Worm (Caenorhabditis elegans) whole organism, L4 larva: ENCODE results near the gene F43G6.8.

Experiments used
- D1046.2 ChIP-seq: fragments of 200-800 bp; sonication (Bioruptor generic); IDR thresholded peaks from 2 replicates; pipeline ENCODE4 v1.3.6; 2022; ENCODE audit warnings: missing genetic modification characterization, missing compliant biosample characterization
- T26A8.4 ChIP-seq: fragments of 200-800 bp; sonication (Bioruptor generic); IDR thresholded peaks from 2 replicates; pipeline ENCODE4 v1.3.6; 2022; ENCODE audit warnings: missing genetic modification characterization, missing compliant biosample characterization
- ZK337.2 ChIP-seq: fragments of 200-800 bp; sonication (Bioruptor generic); IDR thresholded peaks from 2 replicates; pipeline ENCODE4 v1.3.6; 2022; ENCODE audit warnings: missing genetic modification reagents, missing genetic modification characterization, missing compliant biosample characterization
- aha-1 ChIP-seq: fragments of 150-350 bp; peaks from one replicate; lab custom pipeline; 2014; ENCODE audit warnings: missing biosample characterization, missing genetic modification characterization
- ama-1 ChIP-seq: fragments of 150-350 bp; optimal IDR thresholded peaks from 2 replicates; lab custom pipeline; 2014; ENCODE audit warnings: inconsistent platforms, mixed read lengths
- attf-4 ChIP-seq: sonication (generic microtip); optimal IDR thresholded peaks from 3 replicates; lab custom pipeline; 2017; ENCODE audit warnings: missing biosample characterization, missing genetic modification characterization
- ceh-20 ChIP-seq: fragments of 200-800 bp; sonication (Bioruptor generic); IDR thresholded peaks from 2 replicates; pipeline ENCODE4 v1.3.6; 2022; ENCODE audit warnings: missing genetic modification reagents, missing genetic modification characterization, missing compliant biosample characterization
- ceh-62 ChIP-seq: sonication (generic microtip); optimal IDR thresholded peaks from 2 replicates; lab custom pipeline; 2017; ENCODE audit warnings: missing biosample characterization, missing genetic modification characterization
- duxl-1 ChIP-seq: sonication (generic microtip); optimal IDR thresholded peaks from 2 replicates; lab custom pipeline; 2016; ENCODE audit warnings: mild to moderate bottlenecking, missing genetic modification characterization, moderate library complexity, missing compliant biosample characterization; ENCODE audit not compliant: poor library complexity
- dve-1 ChIP-seq: sonication (generic microtip); optimal IDR thresholded peaks from 2 replicates; lab custom pipeline; 2017; ENCODE audit warnings: antibody characterized with exemption, mild to moderate bottlenecking, missing genetic modification characterization, missing compliant biosample characterization; ENCODE audit not compliant: insufficient read depth
- egl-27 ChIP-seq: sonication (generic microtip); optimal IDR thresholded peaks from 3 replicates; lab custom pipeline; 2017; ENCODE audit warnings: missing biosample characterization, missing genetic modification reagents, missing genetic modification characterization
- egl-43 ChIP-seq: fragments of 200-800 bp; sonication (Bioruptor generic); IDR thresholded peaks from 2 replicates; pipeline ENCODE4 v1.3.6; 2022; ENCODE audit warnings: missing genetic modification reagents, missing genetic modification characterization, missing compliant biosample characterization
- fkh-10 ChIP-seq: fragments of 150-350 bp; optimal IDR thresholded peaks from 2 replicates; lab custom pipeline; 2014; ENCODE audit warnings: missing biosample characterization, missing genetic modification reagents, missing genetic modification characterization
- fos-1 ChIP-seq: fragments of 150-350 bp; optimal IDR thresholded peaks from 2 replicates; lab custom pipeline; 2014; ENCODE audit warnings: missing biosample characterization, missing genetic modification characterization
- gei-8 ChIP-seq: fragments of 200-800 bp; sonication (Bioruptor generic); optimal IDR thresholded peaks from 2 replicates; lab custom pipeline; 2018; ENCODE audit warnings: mild to moderate bottlenecking, missing genetic modification characterization, missing compliant biosample characterization
- hlh-30 ChIP-seq: sonication (generic microtip); optimal IDR thresholded peaks from 2 replicates; lab custom pipeline; 2017; ENCODE audit warnings: antibody characterized with exemption, mild to moderate bottlenecking, missing genetic modification characterization, missing compliant biosample characterization; ENCODE audit not compliant: insufficient read depth
- jun-1 ChIP-seq: fragments of 150-350 bp; optimal IDR thresholded peaks from 2 replicates; lab custom pipeline; 2014; ENCODE audit warnings: missing biosample characterization, missing genetic modification reagents, missing genetic modification characterization
- lim-7 ChIP-seq: fragments of 200-800 bp; sonication (Bioruptor generic); IDR thresholded peaks from 2 replicates; pipeline ENCODE4 v1.3.6; 2022; ENCODE audit warnings: missing genetic modification characterization, missing compliant biosample characterization
- lin-13 ChIP-seq: fragments of 150-350 bp; optimal IDR thresholded peaks from 2 replicates; lab custom pipeline; 2014; ENCODE audit warnings: missing biosample characterization, missing genetic modification reagents, missing genetic modification characterization
- lin-29 ChIP-seq: fragments of 200-800 bp; sonication (Bioruptor generic); IDR thresholded peaks from 2 replicates; pipeline ENCODE4 v1.3.6; 2022; ENCODE audit warnings: missing genetic modification reagents, missing genetic modification characterization, missing compliant biosample characterization
- lsy-2 ChIP-seq, 2 experiments: fragments of 150-350 bp in 1 of 2; sonication (generic microtip) in 1 of 2; optimal IDR thresholded peaks; 2 replicates each; lab custom pipeline; 2014 to 2017; ENCODE audit warnings: missing biosample characterization in 2 of 2, missing genetic modification characterization in 2 of 2
- madf-9 ChIP-seq: fragments of 200-800 bp; sonication (Bioruptor generic); conservative IDR thresholded peaks from 2 replicates; pipeline ENCODE4 v1.3.6; 2022; ENCODE audit warnings: missing genetic modification reagents, missing genetic modification characterization, missing compliant biosample characterization
- mdt-29 ChIP-seq: fragments of 200-800 bp; sonication (Bioruptor generic); IDR thresholded peaks from 2 replicates; pipeline ENCODE4 v1.3.6; 2022; ENCODE audit warnings: missing genetic modification reagents, missing genetic modification characterization, missing compliant biosample characterization
- mep-1 ChIP-seq: fragments of 150-350 bp; sonication (generic microtip); optimal IDR thresholded peaks from 3 replicates; lab custom pipeline; 2014; ENCODE audit warnings: missing biosample characterization, missing genetic modification characterization
- nhr-25 ChIP-seq: sonication (generic microtip); optimal IDR thresholded peaks from 2 replicates; lab custom pipeline; 2017; ENCODE audit warnings: missing genetic modification characterization, mild to moderate bottlenecking, missing compliant biosample characterization, antibody characterized with exemption, moderate library complexity, borderline replicate concordance; ENCODE audit not compliant: insufficient read depth
- nhr-28 ChIP-seq: fragments of 150-350 bp; optimal IDR thresholded peaks from 2 replicates; lab custom pipeline; 2014; ENCODE audit warnings: missing biosample characterization, missing genetic modification characterization
- nhr-6 ChIP-seq: fragments of 150-350 bp; optimal IDR thresholded peaks from 2 replicates; lab custom pipeline; 2014; ENCODE audit warnings: missing biosample characterization, missing genetic modification characterization
- nhr-76 ChIP-seq: fragments of 150-350 bp; optimal IDR thresholded peaks from 2 replicates; lab custom pipeline; 2014; ENCODE audit warnings: missing biosample characterization, missing genetic modification characterization
- set-16 ChIP-seq: fragments of 200-800 bp; sonication (Bioruptor generic); IDR thresholded peaks from 2 replicates; pipeline ENCODE4 v1.3.6; 2022; ENCODE audit warnings: missing genetic modification reagents, missing genetic modification characterization, missing compliant biosample characterization
- snpc-1.2 ChIP-seq: fragments of 200-800 bp; sonication (Bioruptor generic); IDR thresholded peaks from 2 replicates; pipeline ENCODE4 v1.3.6; 2022; ENCODE audit warnings: missing genetic modification reagents, missing genetic modification characterization, missing compliant biosample characterization
- snpc-4 ChIP-seq: fragments of 150-350 bp; optimal IDR thresholded peaks from 2 replicates; lab custom pipeline; 2014; ENCODE audit warnings: missing biosample characterization, missing genetic modification characterization
- tag-97 ChIP-seq: fragments of 200-800 bp; sonication (Bioruptor generic); IDR thresholded peaks from 2 replicates; pipeline ENCODE4 v1.3.6; 2022; ENCODE audit warnings: missing genetic modification characterization, missing compliant biosample characterization
- vab-7 ChIP-seq: fragments of 200-800 bp; sonication (Bioruptor generic); IDR thresholded peaks from 2 replicates; pipeline ENCODE4 v1.3.6; 2022; ENCODE audit warnings: missing genetic modification reagents, missing genetic modification characterization, missing compliant biosample characterization
- zip-11 ChIP-seq: fragments of 200-800 bp; sonication (Bioruptor generic); IDR thresholded peaks from 2 replicates; pipeline ENCODE4 v1.3.6; 2022; ENCODE audit warnings: missing genetic modification characterization, missing compliant biosample characterization
- zip-2 ChIP-seq: fragments of 150-350 bp; optimal IDR thresholded peaks from 2 replicates; lab custom pipeline; 2014; ENCODE audit warnings: missing biosample characterization, missing genetic modification characterization

F43G6.8 gene

DNA sequence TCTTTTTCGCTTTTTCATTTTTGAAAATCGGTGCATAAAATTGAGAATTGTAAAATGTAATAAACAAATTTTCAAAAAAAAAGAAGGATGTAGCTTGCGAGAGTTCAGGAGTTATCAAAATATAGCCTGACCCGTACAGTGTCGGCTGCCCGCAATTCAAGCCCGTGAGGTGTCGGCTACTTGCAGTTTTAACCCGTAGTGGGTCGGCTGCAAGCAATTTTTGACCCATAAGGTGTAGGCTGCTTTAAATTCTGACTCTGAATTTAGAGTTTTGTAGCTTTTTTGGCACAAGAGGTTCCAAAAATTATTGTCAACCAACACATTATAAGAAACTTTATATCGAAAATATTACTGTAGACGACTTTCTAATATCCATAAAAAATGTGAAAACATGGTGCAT, 32.1 kb upstream of the F43G6.8 start:
- TF ChIP-seq nhr-76 = no peak
- TF ChIP-seq vab-7 (GFP tag; lab: Robert Waterston, UW) = no peak
- no peak for TF ChIP-seq fos-1
- peak; percentile 13 for TF ChIP-seq gei-8 (GFP tag; lab: Kevin White, UChicago)
- TF ChIP-seq jun-1 = no peak
- TF ChIP-seq ceh-20 = no peak
- TF ChIP-seq aha-1 (tag; lab: Kevin White, UChicago) = no peak
- TF ChIP-seq egl-27 (tag; lab: Kevin White, UChicago) = no peak
- TF ChIP-seq fkh-10 (GFP tag; lab: Kevin White, UChicago) = no peak
- TF ChIP-seq lin-13 = peak; percentile 55
- TF ChIP-seq lsy-2 (tag; optimal IDR thresholded peaks at IDR 0.05; lab: Kevin White, UChicago) = no peak
- TF ChIP-seq lim-7 (GFP tag; lab: Robert Waterston, UW) = 0 out of 2 replicates have a peak, but pooled peaks have one; percentile 21
- TF ChIP-seq snpc-4 = peak; percentile 41
- TF ChIP-seq nhr-25 (tag; lab: Kevin White, UChicago) = peak; percentile 66
- TF ChIP-seq mep-1 (tag; lab: Kevin White, UChicago) = peak; percentile 52
- TF ChIP-seq nhr-28 (tag; lab: Kevin White, UChicago) = peak; percentile 15
- no peak for TF ChIP-seq tag-97
- no peak for TF ChIP-seq attf-4 (tag; lab: Kevin White, UChicago)
- peak; percentile 7 for TF ChIP-seq duxl-1 (tag; lab: Kevin White, UChicago)
- TF ChIP-seq mdt-29 (GFP tag; lab: Robert Waterston, UW) = no peak
- no peak for TF ChIP-seq zip-11 (GFP tag; lab: Robert Waterston, UW)
- no peak for TF ChIP-seq ZK337.2 (GFP tag; lab: Robert Waterston, UW)
- TF ChIP-seq ama-1 (lab: Kevin White, UChicago) = peak; percentile 57
- TF ChIP-seq zip-2 (tag; lab: Kevin White, UChicago) = no peak
- TF ChIP-seq dve-1 (tag; lab: Kevin White, UChicago) = peak; percentile 0
- TF ChIP-seq hlh-30 = no peak
- TF ChIP-seq lin-29 (GFP tag; lab: Robert Waterston, UW) = no peak
- 0 out of 2 replicates have a peak, but pooled peaks have one; percentile 45 for TF ChIP-seq snpc-1.2 (GFP tag; lab: Robert Waterston, UW)

ce11 chrII:11844984-11845383, 31.1 kb upstream of the F43G6.8 start:
- TF ChIP-seq set-16 (GFP tag; lab: Robert Waterston, UW) (peak; percentile 76), madf-9 (GFP tag; lab: Robert Waterston, UW) (0 out of 2 replicates have a peak, but pooled peaks have one; percentile 6), nhr-6 (tag; lab: Kevin White, UChicago) (no peak), egl-43 (GFP tag; lab: Robert Waterston, UW) (0 out of 2 replicates have a peak, but pooled peaks have one; percentile 10)

ce11 chrII:11844072-11844471, 30.2 kb upstream of the F43G6.8 start:
- TF ChIP-seq D1046.2 (GFP tag; lab: Robert Waterston, UW) (no peak), aha-1 (tag; lab: Kevin White, UChicago) (peak; percentile 27)

ce11 chrII:11843441-11843840, 29.5 kb upstream of the F43G6.8 start:
- no peak for TF ChIP-seq ceh-62
- peak; percentile 13 for TF ChIP-seq nhr-28 (tag; lab: Kevin White, UChicago)
- TF ChIP-seq zip-11 (GFP tag; lab: Robert Waterston, UW) = no peak

- TF ChIP-seq zip-11 (GFP tag; lab: Robert Waterston, UW) (no peak), T26A8.4 (0 out of 2 replicates have a peak, but pooled peaks have one; percentile 23)
- TF ChIP-seq, all 104 proteins: peak for 1
These were observed 28.9 kb upstream of the F43G6.8 start for ce11 chrII:11842766-11843165.
